Worm (Caenorhabditis elegans) whole organism, young adult: ENCODE results near the gene kvs-1.

ENCODE experiments used
- B0035.1 ChIP-seq: sonication (generic microtip); optimal IDR thresholded peaks from 2 replicates; lab custom pipeline; 2016; ENCODE audit warnings: missing genetic modification characterization, mild to moderate bottlenecking, missing compliant biosample characterization, missing genotype, missing genetic modification reagents
- D2030.7 ChIP-seq: fragments of 200-800 bp; sonication (Bioruptor generic); IDR thresholded peaks from 2 replicates; pipeline ENCODE4 v1.3.6; 2022; ENCODE audit warnings: missing genetic modification reagents, missing genetic modification characterization, missing compliant biosample characterization
- F33H1.4 ChIP-seq: fragments of 200-800 bp; sonication (Bioruptor generic); IDR thresholded peaks from 2 replicates; pipeline ENCODE4 v1.3.6; 2022; ENCODE audit warnings: missing genetic modification reagents, missing genetic modification characterization, missing compliant biosample characterization
- ama-1 ChIP-seq, 3 experiments: fragments of 150-350 bp in 1 of 3; sonication (generic microtip) in 2 of 3; optimal IDR thresholded peaks; 2 replicates each; lab custom pipeline; 2014 to 2018; ENCODE audit warnings: missing biosample characterization in 2 of 3, missing genetic modification characterization in 2 of 3, missing genetic modification reagents in 2 of 3
- aptf-3 ChIP-seq: fragments of 200-800 bp; sonication (Bioruptor generic); IDR thresholded peaks from 2 replicates; pipeline ENCODE4 v1.3.6; 2022; ENCODE audit warnings: missing genetic modification characterization, missing compliant biosample characterization
- ets-4 ChIP-seq: fragments of 200-800 bp; sonication (Bioruptor generic); optimal IDR thresholded peaks from 2 replicates; lab custom pipeline; 2018; ENCODE audit warnings: mild to moderate bottlenecking, missing genetic modification characterization, missing compliant biosample characterization
- sea-2 ChIP-seq: fragments of 200-800 bp; sonication (Bioruptor generic); IDR thresholded peaks from 2 replicates; pipeline ENCODE4 v1.3.6; 2022; ENCODE audit warnings: missing genetic modification characterization, missing compliant biosample characterization

ce11 chrX:7640811-7641210, 66.1 kb downstream of the kvs-1 start:
- TF ChIP-seq B0035.1 (tag; lab: Kevin White, UChicago) (no peak), sea-2 (no peak), ama-1 (optimal IDR thresholded peaks at IDR 0.05; lab: Kevin White, UChicago) (no peak), ama-1 (GFP tag; optimal IDR thresholded peaks at IDR 0.05; lab: Kevin White, UChicago) (no peak), aptf-3 (GFP tag; lab: Robert Waterston, UW) (no peak), ets-4 (GFP tag; lab: Kevin White, UChicago) (no peak), D2030.7 (GFP tag; lab: Robert Waterston, UW) (no peak), F33H1.4 (no peak)
